Fruit fly (Drosophila melanogaster) whole organism, embryonic: Measurements from ENCODE around the gene lectin-29Ca.

Source experiments
- Adf1 ChIP-seq: fragments of 200-800 bp; sonication (Bioruptor generic); IDR thresholded peaks from 2 replicates; pipeline ENCODE4 v1.3.6; 2022; ENCODE audit warnings: missing biosample characterization, missing genetic modification characterization
- Antp ChIP-seq: fragments of 200-800 bp; sonication (Bioruptor generic); optimal IDR thresholded peaks from 3 replicates; lab custom pipeline; 2016; ENCODE audit warnings: missing biosample characterization, missing genetic modification characterization
- Atf6 ChIP-seq: fragments of 200-800 bp; sonication (Bioruptor generic); IDR thresholded peaks from 2 replicates; pipeline ENCODE4 v1.3.6; 2022; ENCODE audit warnings: missing biosample characterization, missing genetic modification characterization
- Blimp-1 ChIP-seq: fragments of 200-800 bp; sonication (Bioruptor generic); optimal IDR thresholded peaks from 3 replicates; lab custom pipeline; 2018; ENCODE audit warnings: missing biosample characterization, missing genetic modification characterization, mild to moderate bottlenecking, moderate library complexity, missing genetic modification reagents
- CG1024 ChIP-seq: fragments of 200-800 bp; sonication (Bioruptor generic); IDR thresholded peaks from 2 replicates; pipeline ENCODE4 v1.3.6; 2022; ENCODE audit warnings: missing biosample characterization, missing genetic modification characterization
- CG10543 ChIP-seq: fragments of 200-800 bp; sonication (Bioruptor generic); optimal IDR thresholded peaks from 3 replicates; lab custom pipeline; 2017; ENCODE audit warnings: missing biosample characterization, mild to moderate bottlenecking, missing genetic modification characterization, moderate library complexity
- CG11723 ChIP-seq: fragments of 200-800 bp; sonication (Bioruptor generic); optimal IDR thresholded peaks from 2 replicates; lab custom pipeline; 2017; ENCODE audit warnings: missing biosample characterization, mild to moderate bottlenecking, missing genetic modification characterization
- CG12299 ChIP-seq: fragments of 200-800 bp; sonication (Bioruptor generic); optimal IDR thresholded peaks from 2 replicates; lab custom pipeline; 2018; ENCODE audit warnings: missing biosample characterization, mild to moderate bottlenecking, missing genetic modification characterization
- CG1233 ChIP-seq: fragments of 200-800 bp; sonication (Bioruptor generic); optimal IDR thresholded peaks from 4 replicates; lab custom pipeline; 2018; ENCODE audit warnings: missing biosample characterization, mild to moderate bottlenecking, missing genetic modification characterization
- CG13424 ChIP-seq: fragments of 200-800 bp; sonication (Bioruptor generic); optimal IDR thresholded peaks from 2 replicates; lab custom pipeline; 2019; ENCODE audit warnings: missing biosample characterization, mild to moderate bottlenecking, missing genetic modification characterization, moderate library complexity
- CG14014 ChIP-seq: fragments of 200-800 bp; sonication (Bioruptor generic); IDR thresholded peaks from 2 replicates; pipeline ENCODE4 v1.3.6; 2022; ENCODE audit warnings: missing biosample characterization, missing genetic modification characterization
- CG15011 ChIP-seq: fragments of 200-800 bp; sonication (Bioruptor generic); optimal IDR thresholded peaks from 3 replicates; lab custom pipeline; 2018; ENCODE audit warnings: missing biosample characterization, mild to moderate bottlenecking, missing genetic modification characterization
- CG15514 ChIP-seq: fragments of 200-800 bp; sonication (Bioruptor generic); optimal IDR thresholded peaks from 3 replicates; lab custom pipeline; 2017; ENCODE audit warnings: missing biosample characterization, missing genetic modification characterization, mild to moderate bottlenecking, moderate library complexity, missing genetic modification reagents
- CG1647 ChIP-seq: fragments of 200-800 bp; sonication (Bioruptor generic); optimal IDR thresholded peaks from 3 replicates; lab custom pipeline; 2016; ENCODE audit warnings: missing biosample characterization, missing genetic modification characterization
- CG16815 ChIP-seq: fragments of 200-800 bp; sonication (Bioruptor generic); optimal IDR thresholded peaks from 3 replicates; lab custom pipeline; 2017; ENCODE audit warnings: missing biosample characterization, mild to moderate bottlenecking, missing genetic modification characterization
- CG17186 ChIP-seq: fragments of 200-800 bp; sonication (Bioruptor generic); optimal IDR thresholded peaks from 3 replicates; lab custom pipeline; 2017; ENCODE audit warnings: missing biosample characterization, missing genetic modification reagents, missing genetic modification characterization
- CG18476 ChIP-seq: fragments of 200-800 bp; sonication (Bioruptor generic); optimal IDR thresholded peaks from 2 replicates; lab custom pipeline; 2016; ENCODE audit warnings: missing biosample characterization, mild to moderate bottlenecking, missing genetic modification characterization
- CG30431 ChIP-seq: fragments of 200-800 bp; sonication (Bioruptor generic); optimal IDR thresholded peaks from 2 replicates; lab custom pipeline; 2017; ENCODE audit warnings: missing biosample characterization, missing genetic modification characterization
- CG3163 ChIP-seq: fragments of 200-800 bp; sonication (Bioruptor generic); optimal IDR thresholded peaks from 3 replicates; lab custom pipeline; 2016; ENCODE audit warnings: missing biosample characterization, missing genetic modification characterization
- CG3838 ChIP-seq: fragments of 200-800 bp; sonication (Bioruptor generic); optimal IDR thresholded peaks from 3 replicates; lab custom pipeline; 2016; ENCODE audit warnings: missing biosample characterization, missing genetic modification characterization
- CG7963 ChIP-seq: fragments of 200-800 bp; sonication (Bioruptor generic); IDR thresholded peaks from 3 replicates; pipeline ENCODE4 v1.3.6; 2022; ENCODE audit warnings: missing biosample characterization, missing genetic modification characterization; ENCODE audit not compliant: partially characterized antibody
- CG8281 ChIP-seq: fragments of 200-800 bp; sonication (Bioruptor generic); optimal IDR thresholded peaks from 2 replicates; lab custom pipeline; 2018; ENCODE audit warnings: missing biosample characterization, mild to moderate bottlenecking, missing genetic modification characterization, moderate library complexity
- CG8290 ChIP-seq, 3 experiments: fragments of 200-800 bp; sonication (Bioruptor generic); optimal IDR thresholded peaks; 2 replicates each; lab custom pipeline; 2016 to 2019; ENCODE audit warnings: missing biosample characterization in 3 of 3, missing genetic modification characterization in 3 of 3, mild to moderate bottlenecking in 2 of 3, moderate library complexity in 1 of 3
- CG9876 ChIP-seq: fragments of 200-800 bp; sonication (Bioruptor generic); optimal IDR thresholded peaks from 2 replicates; lab custom pipeline; 2016; ENCODE audit warnings: missing biosample characterization, missing genetic modification characterization
- D19B ChIP-seq: fragments of 200-800 bp; sonication (Bioruptor generic); optimal IDR thresholded peaks from 2 replicates; lab custom pipeline; 2017; ENCODE audit warnings: missing biosample characterization, mild to moderate bottlenecking, missing genetic modification characterization
- Dfd ChIP-seq, 2 experiments: fragments of >200 bp; optimal IDR thresholded peaks; 2 replicates each; lab custom pipeline; 2017; ENCODE audit warnings: missing biosample characterization in 2 of 2, missing genetic modification characterization in 2 of 2
- Ets65A ChIP-seq: fragments of 200-800 bp; sonication (Bioruptor generic); peaks from one replicate; lab custom pipeline; 2016; ENCODE audit warnings: missing biosample characterization, missing genetic modification characterization
- Fer3 ChIP-seq: fragments of 200-800 bp; sonication (Bioruptor generic); optimal IDR thresholded peaks from 2 replicates; lab custom pipeline; 2018; ENCODE audit warnings: missing biosample characterization, mild to moderate bottlenecking, missing genetic modification characterization, moderate library complexity
- HmgZ ChIP-seq: fragments of 200-800 bp; sonication (Bioruptor generic); optimal IDR thresholded peaks from 2 replicates; lab custom pipeline; 2018; ENCODE audit warnings: missing biosample characterization, mild to moderate bottlenecking, missing genetic modification characterization
- Hr39 ChIP-seq: fragments of >200 bp; optimal IDR thresholded peaks from 2 replicates; lab custom pipeline; 2017
- MBD-R2 ChIP-seq: fragments of 200-800 bp; sonication (Bioruptor generic); IDR thresholded peaks from 2 replicates; pipeline ENCODE4 v1.3.6; 2022; ENCODE audit warnings: missing biosample characterization, missing genetic modification characterization
- TFAM ChIP-seq: fragments of 200-800 bp; sonication (Bioruptor generic); optimal IDR thresholded peaks from 2 replicates; lab custom pipeline; 2017; ENCODE audit warnings: missing biosample characterization, missing genetic modification characterization, inconsistent platforms
- amos ChIP-seq: fragments of 200-800 bp; sonication (Bioruptor generic); IDR thresholded peaks from 2 replicates; pipeline ENCODE4 v1.3.6; 2022; ENCODE audit warnings: missing biosample characterization, missing genetic modification characterization; ENCODE audit not compliant: partially characterized antibody
- ato ChIP-seq: fragments of 200-800 bp; sonication (Bioruptor generic); IDR thresholded peaks from 2 replicates; pipeline ENCODE4 v1.3.6; 2022; ENCODE audit warnings: missing biosample characterization, missing genetic modification characterization; ENCODE audit not compliant: partially characterized antibody
- bowl ChIP-seq: fragments of 200-800 bp; sonication (Bioruptor generic); IDR thresholded peaks from 2 replicates; pipeline ENCODE4 v1.3.6; 2022; ENCODE audit warnings: missing biosample characterization, missing genetic modification characterization
- cad ChIP-seq: fragments of >200 bp; optimal IDR thresholded peaks from 2 replicates; lab custom pipeline; 2017; ENCODE audit warnings: missing biosample characterization, missing genetic modification characterization
- cas ChIP-seq: fragments of 200-800 bp; sonication (Bioruptor generic); IDR thresholded peaks from 2 replicates; pipeline ENCODE4 v1.3.6; 2022; ENCODE audit warnings: missing biosample characterization, missing genetic modification characterization
- caup ChIP-seq: fragments of 200-800 bp; sonication (Bioruptor generic); optimal IDR thresholded peaks from 3 replicates; lab custom pipeline; 2017; ENCODE audit warnings: missing biosample characterization, mild to moderate bottlenecking, missing genetic modification characterization, moderate library complexity; ENCODE audit not compliant: severe bottlenecking
- chm ChIP-seq: fragments of 200-800 bp; sonication (Bioruptor generic); IDR thresholded peaks from 2 replicates; pipeline ENCODE4 v1.3.6; 2022; ENCODE audit warnings: missing biosample characterization, missing genetic modification characterization
- croc ChIP-seq: fragments of 200-800 bp; sonication (Bioruptor generic); conservative IDR thresholded peaks from 3 replicates; pipeline ENCODE4 v1.3.6; 2022; ENCODE audit warnings: missing biosample characterization, missing genetic modification characterization
- eve ChIP-seq, 2 experiments: fragments of >200 bp; optimal IDR thresholded peaks; 2 replicates each; lab custom pipeline; 2017; ENCODE audit warnings: missing biosample characterization in 2 of 2, missing genetic modification characterization in 2 of 2
- fu2 ChIP-seq: fragments of 200-800 bp; sonication (Bioruptor generic); optimal IDR thresholded peaks from 2 replicates; lab custom pipeline; 2016; ENCODE audit warnings: missing biosample characterization, missing genetic modification characterization
- grau ChIP-seq: fragments of 200-800 bp; optimal IDR thresholded peaks from 3 replicates; lab custom pipeline; 2019; ENCODE audit warnings: missing biosample characterization, mild to moderate bottlenecking, missing genetic modification characterization, moderate library complexity
- lola ChIP-seq, 3 experiments: fragments of >200 bp in 2 of 3; fragments of 200-800 bp in 1 of 3; sonication (Bioruptor generic) in 1 of 3; optimal IDR thresholded peaks; 2 replicates each; lab custom pipeline; 2017 to 2019; ENCODE audit warnings: missing biosample characterization in 3 of 3, missing genetic modification characterization in 3 of 3, mild to moderate bottlenecking in 1 of 3, moderate library complexity in 1 of 3
- rib ChIP-seq: fragments of 200-800 bp; sonication (Bioruptor generic); IDR thresholded peaks from 2 replicates; pipeline ENCODE4 v1.3.6; 2022; ENCODE audit warnings: missing biosample characterization, missing genetic modification characterization
- run ChIP-seq: fragments of 200-800 bp; sonication (Bioruptor generic); optimal IDR thresholded peaks from 3 replicates; lab custom pipeline; 2018; ENCODE audit warnings: missing biosample characterization, mild to moderate bottlenecking, missing genetic modification characterization
- shn ChIP-seq: fragments of 200-800 bp; sonication (Bioruptor generic); optimal IDR thresholded peaks from 3 replicates; lab custom pipeline; 2016; ENCODE audit warnings: missing biosample characterization, missing genetic modification characterization
- trem ChIP-seq: fragments of 200-800 bp; optimal IDR thresholded peaks from 3 replicates; lab custom pipeline; 2019; ENCODE audit warnings: missing biosample characterization, mild to moderate bottlenecking, missing genetic modification characterization, moderate library complexity
- tup ChIP-seq: fragments of 200-800 bp; sonication (Bioruptor generic); optimal IDR thresholded peaks from 2 replicates; lab custom pipeline; 2016; ENCODE audit warnings: missing biosample characterization, mild to moderate bottlenecking, missing genetic modification characterization, moderate library complexity
- tx ChIP-seq: fragments of 200-800 bp; sonication (Bioruptor generic); optimal IDR thresholded peaks from 2 replicates; lab custom pipeline; 2016; ENCODE audit warnings: missing biosample characterization, missing genetic modification characterization

Gene lectin-29Ca

DNA sequence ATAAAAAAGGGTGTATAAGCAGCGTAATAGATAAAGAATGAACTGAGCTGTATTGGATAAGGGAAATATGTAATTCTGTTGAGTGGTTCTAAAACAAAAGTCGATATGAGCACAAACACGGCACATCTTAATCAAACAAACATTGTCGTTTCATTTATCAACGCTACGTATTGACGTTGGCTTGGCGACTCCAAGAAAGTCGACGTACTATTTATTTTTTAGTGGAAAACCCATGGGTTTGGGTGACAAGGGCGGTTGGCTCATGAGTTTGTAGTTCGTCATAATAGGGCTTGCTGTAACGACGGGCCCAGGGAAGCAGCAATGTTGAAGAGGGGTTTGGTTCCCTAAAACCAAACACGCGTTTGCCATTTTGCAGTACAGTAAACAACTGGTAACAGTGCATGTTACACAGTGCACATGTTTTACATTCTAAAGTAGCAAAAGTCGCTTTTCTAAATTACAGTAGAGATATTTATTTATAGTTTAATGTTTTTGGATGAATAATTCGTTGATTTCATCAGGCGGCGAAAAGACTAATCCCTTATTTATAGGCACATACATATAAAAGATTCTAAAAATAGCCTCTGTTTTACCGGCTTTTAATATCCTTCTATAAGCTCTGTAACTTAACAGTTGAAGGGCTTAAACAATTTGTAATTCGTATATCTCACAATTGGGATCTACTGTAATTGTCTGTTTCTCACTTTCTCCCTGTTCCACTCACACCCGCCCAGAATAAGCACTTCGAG, 32.7 kb downstream of the lectin-29Ca start (continued):
- no peak for TF ChIP-seq CG8281 (tag; lab: Kevin White, UChicago)
- no peak for TF ChIP-seq amos (GFP tag; lab: Robert Waterston, UW)
- TF ChIP-seq ato, result no peak
- no peak for TF ChIP-seq CG17186
- peak; percentile 20 for TF ChIP-seq CG16815 (GFP tag; lab: Kevin White, UChicago)
- TF ChIP-seq croc (GFP tag; lab: Robert Waterston, UW), result no peak
- no peak for TF ChIP-seq chm (GFP tag; lab: Robert Waterston, UW)
- TF ChIP-seq lola (GFP tag; optimal IDR thresholded peaks at IDR 0.05; lab: Kevin White, UChicago), result no peak
- no peak for TF ChIP-seq tx (GFP tag; lab: Kevin White, UChicago)
- TF ChIP-seq CG3163 (GFP tag; lab: Kevin White, UChicago), result no peak
- TF ChIP-seq shn (GFP tag; lab: Kevin White, UChicago), result no peak
- peak; percentile 20; the same call in 1 of the 2 replicates for TF ChIP-seq MBD-R2 (GFP tag; lab: Robert Waterston, UW)
- no peak for TF ChIP-seq CG1647
- TF ChIP-seq CG13424 (tag; lab: Kevin White, UChicago), result peak; percentile 16
- TF ChIP-seq CG18476 (GFP tag; lab: Kevin White, UChicago), result no peak
- TF ChIP-seq CG10543, result no peak
- TF ChIP-seq D19B (GFP tag; lab: Kevin White, UChicago), result no peak
- no peak for TF ChIP-seq Hr39 (lab: Kevin White, UChicago)
- no peak for TF ChIP-seq CG11723 (GFP tag; lab: Kevin White, UChicago)
- no peak for TF ChIP-seq CG9876 (GFP tag; lab: Kevin White, UChicago)
- no peak for TF ChIP-seq CG3838
- TF ChIP-seq CG15011 (GFP tag; lab: Kevin White, UChicago), result no peak
- TF ChIP-seq fu2 (GFP tag; lab: Kevin White, UChicago), result no peak
- no peak for TF ChIP-seq Adf1 (GFP tag; lab: Robert Waterston, UW)
- TF ChIP-seq CG15514 (GFP tag; lab: Kevin White, UChicago), result no peak
- no peak for TF ChIP-seq TFAM (GFP tag; lab: Kevin White, UChicago)
- TF ChIP-seq Antp (GFP tag; lab: Kevin White, UChicago), result no peak
- TF ChIP-seq cas (GFP tag; lab: Robert Waterston, UW), result no peak
- TF ChIP-seq trem, result no peak
- no peak for TF ChIP-seq CG1233 (GFP tag; lab: Kevin White, UChicago)
- TF ChIP-seq bowl (GFP tag; lab: Robert Waterston, UW), result no peak
- TF ChIP-seq CG7963, result no peak
- no peak for TF ChIP-seq CG1024 (GFP tag; lab: Robert Waterston, UW)
- TF ChIP-seq CG8290 (GFP tag; optimal IDR thresholded peaks at IDR 0.05; lab: Kevin White, UChicago), result no peak
- TF ChIP-seq CG8290 (tag; optimal IDR thresholded peaks at IDR 0.05; lab: Kevin White, UChicago), result no peak
- peak; percentile 16 for TF ChIP-seq Fer3
- TF ChIP-seq HmgZ (tag; lab: Kevin White, UChicago), result no peak
- no peak for TF ChIP-seq caup
- no peak for TF ChIP-seq cad (GFP tag; lab: Kevin White, UChicago)
- no peak for TF ChIP-seq run
- TF ChIP-seq Atf6 (GFP tag; lab: Robert Waterston, UW), result no peak
- TF ChIP-seq Ets65A (GFP tag; lab: Kevin White, UChicago), result peak; percentile 9
- no peak for TF ChIP-seq tup (GFP tag; lab: Kevin White, UChicago)
- no peak for TF ChIP-seq CG14014 (GFP tag; lab: Robert Waterston, UW)
- no peak for TF ChIP-seq Dfd (GFP tag; optimal IDR thresholded peaks at IDR 0.05; lab: Kevin White, UChicago)
- no peak for TF ChIP-seq eve (GFP tag; optimal IDR thresholded peaks at IDR 0.05; lab: Kevin White, UChicago)
- TF ChIP-seq CG12299 (tag; lab: Kevin White, UChicago), result peak; percentile 13
- TF ChIP-seq CG30431 (GFP tag; lab: Kevin White, UChicago), result no peak
- TF ChIP-seq grau (tag; lab: Kevin White, UChicago), result peak; percentile 87
- TF ChIP-seq Blimp-1 (GFP tag; lab: Kevin White, UChicago), result peak; percentile 50
- TF ChIP-seq rib (GFP tag; lab: Robert Waterston, UW), result no peak
